Worm (Caenorhabditis elegans) whole organism, young adult: Measurements from ENCODE around the gene F35B3.3.

Experiments used
- B0019.2 ChIP-seq: fragments of 200-800 bp; sonication (Bioruptor generic); conservative IDR thresholded peaks from 2 replicates; pipeline ENCODE4 v1.3.6; 2022; ENCODE audit warnings: missing genetic modification reagents, missing genetic modification characterization, missing compliant biosample characterization
- B0261.1 ChIP-seq: sonication (generic microtip); optimal IDR thresholded peaks from 2 replicates; lab custom pipeline; 2016; ENCODE audit warnings: mild to moderate bottlenecking, missing genetic modification characterization, moderate library complexity, missing compliant biosample characterization
- C06A6.2 ChIP-seq: fragments of 200-800 bp; sonication (Bioruptor generic); conservative IDR thresholded peaks from 2 replicates; pipeline ENCODE4 v1.3.6; 2022; ENCODE audit warnings: missing genetic modification characterization, missing compliant biosample characterization
- C17E4.6 ChIP-seq: fragments of 200-800 bp; sonication (Bioruptor generic); IDR thresholded peaks from 2 replicates; pipeline ENCODE4 v1.3.6; 2022; ENCODE audit warnings: missing genetic modification reagents, missing genetic modification characterization, missing compliant biosample characterization
- F37B4.10 ChIP-seq: fragments of 200-800 bp; sonication (Bioruptor generic); IDR thresholded peaks from 2 replicates; pipeline ENCODE4 v1.3.6; 2022; ENCODE audit warnings: missing genetic modification characterization, missing compliant biosample characterization
- K12H6.12 ChIP-seq: fragments of 200-800 bp; sonication (Bioruptor generic); optimal IDR thresholded peaks from 2 replicates; lab custom pipeline; 2018; ENCODE audit warnings: mild to moderate bottlenecking, missing genetic modification characterization, missing compliant biosample characterization
- T26A5.8 ChIP-seq: sonication (generic microtip); optimal IDR thresholded peaks from 2 replicates; lab custom pipeline; 2016; ENCODE audit warnings: missing genetic modification characterization, missing compliant biosample characterization
- Y53F4B.3 ChIP-seq: fragments of 200-800 bp; sonication (Bioruptor generic); IDR thresholded peaks from 2 replicates; pipeline ENCODE4 v1.3.6; 2022; ENCODE audit warnings: missing genetic modification reagents, missing genetic modification characterization, missing compliant biosample characterization
- ama-1 ChIP-seq, 3 experiments: fragments of 150-350 bp in 1 of 3; sonication (generic microtip) in 2 of 3; optimal IDR thresholded peaks; 2 replicates each; lab custom pipeline; 2014 to 2018; ENCODE audit warnings: missing biosample characterization in 2 of 3, missing genetic modification characterization in 2 of 3, missing genetic modification reagents in 2 of 3
- atf-7 ChIP-seq: sonication (generic microtip); optimal IDR thresholded peaks from 2 replicates; lab custom pipeline; 2017; ENCODE audit warnings: mild to moderate bottlenecking, missing genetic modification characterization, missing compliant biosample characterization
- bed-1 ChIP-seq: fragments of 200-800 bp; sonication (Bioruptor generic); IDR thresholded peaks from 2 replicates; pipeline ENCODE4 v1.3.6; 2022; ENCODE audit warnings: missing genetic modification reagents, missing genetic modification characterization, missing compliant biosample characterization
- cebp-1 ChIP-seq, 2 experiments: fragments of 200-800 bp in 1 of 2; sonication (Bioruptor generic) in 1 of 2; sonication (generic microtip) in 1 of 2; IDR thresholded peaks in 1 of 2; optimal IDR thresholded peaks in 1 of 2; 2 replicates each; pipeline versions ENCODE4 v1.3.6 to Lab custom; 2017 to 2022; ENCODE audit warnings: missing compliant biosample characterization in 2 of 2, missing genetic modification characterization in 2 of 2, mild to moderate bottlenecking in 1 of 2, missing genetic modification reagents in 1 of 2, moderate library complexity in 1 of 2
- ceh-27 ChIP-seq: fragments of 200-800 bp; sonication (Bioruptor generic); optimal IDR thresholded peaks from 2 replicates; lab custom pipeline; 2018; ENCODE audit warnings: mild to moderate bottlenecking, missing genetic modification characterization, moderate library complexity, missing compliant biosample characterization
- ceh-58 ChIP-seq: fragments of 200-800 bp; sonication (Bioruptor generic); IDR thresholded peaks from 2 replicates; pipeline ENCODE4 v1.3.6; 2022; ENCODE audit warnings: missing genetic modification characterization, missing compliant biosample characterization
- ceh-91 ChIP-seq: fragments of 200-800 bp; sonication (Bioruptor generic); IDR thresholded peaks from 2 replicates; pipeline ENCODE4 v1.3.6; 2022; ENCODE audit warnings: missing genetic modification reagents, missing genetic modification characterization, missing compliant biosample characterization
- chd-7 ChIP-seq: sonication (generic microtip); optimal IDR thresholded peaks from 2 replicates; lab custom pipeline; 2016; ENCODE audit warnings: mild to moderate bottlenecking, missing genetic modification characterization, moderate library complexity, missing compliant biosample characterization
- dox-1 ChIP-seq: fragments of 200-800 bp; sonication (Bioruptor generic); IDR thresholded peaks from 2 replicates; pipeline ENCODE4 v1.3.6; 2022; ENCODE audit warnings: missing genetic modification reagents, missing genetic modification characterization, missing compliant biosample characterization
- dpl-1 ChIP-seq: fragments of 150-350 bp; optimal IDR thresholded peaks from 2 replicates; lab custom pipeline; 2014; ENCODE audit warnings: missing biosample characterization, missing genetic modification reagents, missing genetic modification characterization
- efl-1 ChIP-seq: fragments of 150-350 bp; optimal IDR thresholded peaks from 2 replicates; lab custom pipeline; 2014; ENCODE audit warnings: missing biosample characterization, missing genetic modification reagents, missing genetic modification characterization
- egl-44 ChIP-seq: fragments of 200-800 bp; sonication (Bioruptor generic); IDR thresholded peaks from 2 replicates; pipeline ENCODE4 v1.3.6; 2022; ENCODE audit warnings: missing genetic modification reagents, missing genetic modification characterization, missing compliant biosample characterization
- egrh-3 ChIP-seq: fragments of 200-800 bp; sonication (Bioruptor generic); IDR thresholded peaks from 2 replicates; pipeline ENCODE4 v1.3.6; 2022; ENCODE audit warnings: missing genetic modification reagents, missing genetic modification characterization, missing compliant biosample characterization
- ets-4 ChIP-seq: fragments of 200-800 bp; sonication (Bioruptor generic); optimal IDR thresholded peaks from 2 replicates; lab custom pipeline; 2018; ENCODE audit warnings: mild to moderate bottlenecking, missing genetic modification characterization, missing compliant biosample characterization
- fkh-3 ChIP-seq: sonication (generic microtip); optimal IDR thresholded peaks from 2 replicates; lab custom pipeline; 2016; ENCODE audit warnings: mild to moderate bottlenecking, missing genetic modification characterization, missing compliant biosample characterization
- hmg-20 ChIP-seq: fragments of 200-800 bp; sonication (Bioruptor generic); IDR thresholded peaks from 2 replicates; pipeline ENCODE4 v1.3.6; 2022; ENCODE audit warnings: missing genetic modification reagents, missing genetic modification characterization, missing compliant biosample characterization
- hsf-1 ChIP-seq: fragments of 200-800 bp; sonication (Bioruptor generic); IDR thresholded peaks from 2 replicates; pipeline ENCODE4 v1.3.6; 2022; ENCODE audit warnings: missing genetic modification reagents, missing genetic modification characterization, missing compliant biosample characterization
- let-607 ChIP-seq, 2 experiments: fragments of 200-800 bp in 1 of 2; sonication (Bioruptor generic) in 1 of 2; sonication (generic microtip) in 1 of 2; optimal IDR thresholded peaks; 2 replicates each; lab custom pipeline; 2016 to 2018; ENCODE audit warnings: mild to moderate bottlenecking in 2 of 2, missing compliant biosample characterization in 2 of 2, missing genetic modification characterization in 2 of 2, moderate library complexity in 2 of 2, missing genotype in 1 of 2
- lin-35 ChIP-seq, 3 experiments: fragments of 150-350 bp in 2 of 3; sonication (generic microtip) in 1 of 3; optimal IDR thresholded peaks; 2 replicates each; lab custom pipeline; 2014 to 2018; ENCODE audit warnings: missing biosample characterization in 3 of 3, missing genetic modification characterization in 3 of 3, missing genetic modification reagents in 3 of 3
- lin-54 ChIP-seq: fragments of 200-800 bp; sonication (Bioruptor generic); optimal IDR thresholded peaks from 2 replicates; lab custom pipeline; 2018; ENCODE audit warnings: mild to moderate bottlenecking, missing genetic modification characterization, missing compliant biosample characterization
- lsy-27 ChIP-seq: sonication (generic microtip); optimal IDR thresholded peaks from 2 replicates; lab custom pipeline; 2017; ENCODE audit warnings: missing genetic modification characterization, mild to moderate bottlenecking, missing compliant biosample characterization, antibody characterized with exemption, missing genotype, borderline replicate concordance; ENCODE audit not compliant: insufficient read depth
- madf-8 ChIP-seq: fragments of 200-800 bp; sonication (Bioruptor generic); conservative IDR thresholded peaks from 2 replicates; pipeline ENCODE4 v1.3.6; 2022; ENCODE audit warnings: missing genetic modification reagents, missing genetic modification characterization, missing compliant biosample characterization
- mcd-1 ChIP-seq: fragments of 200-800 bp; sonication (Bioruptor generic); IDR thresholded peaks from 2 replicates; pipeline ENCODE4 v1.3.6; 2022; ENCODE audit warnings: missing genetic modification reagents, missing genetic modification characterization, missing compliant biosample characterization
- mel-28 ChIP-seq: sonication (generic microtip); optimal IDR thresholded peaks from 2 replicates; lab custom pipeline; 2016; ENCODE audit warnings: borderline replicate concordance, mild to moderate bottlenecking, missing genetic modification characterization, missing compliant biosample characterization
- nhr-80 ChIP-seq: sonication (generic microtip); optimal IDR thresholded peaks from 2 replicates; lab custom pipeline; 2016; ENCODE audit warnings: missing genetic modification characterization, missing compliant biosample characterization
- nhr-90 ChIP-seq: sonication (generic microtip); optimal IDR thresholded peaks from 2 replicates; lab custom pipeline; 2016; ENCODE audit warnings: missing genotype, mild to moderate bottlenecking, missing genetic modification characterization, missing compliant biosample characterization
- pbrm-1 ChIP-seq: fragments of 200-800 bp; sonication (Bioruptor generic); IDR thresholded peaks from 2 replicates; pipeline ENCODE4 v1.3.6; 2022; ENCODE audit warnings: missing genetic modification reagents, missing genetic modification characterization, missing compliant biosample characterization
- rpc-1 ChIP-seq, 2 experiments: fragments of 150-350 bp in 1 of 2; sonication (generic microtip) in 1 of 2; optimal IDR thresholded peaks; 2 replicates each; lab custom pipeline; 2014 to 2018; ENCODE audit warnings: missing biosample characterization in 1 of 2, missing genetic modification characterization in 1 of 2, missing genetic modification reagents in 1 of 2, missing genotype in 1 of 2
- sea-2 ChIP-seq: fragments of 200-800 bp; sonication (Bioruptor generic); IDR thresholded peaks from 2 replicates; pipeline ENCODE4 v1.3.6; 2022; ENCODE audit warnings: missing genetic modification characterization, missing compliant biosample characterization
- snpc-4 ChIP-seq, 5 experiments: fragments of 150-350 bp in 1 of 5; sonication (generic microtip) in 4 of 5; optimal IDR thresholded peaks; 2 replicates each; lab custom pipeline; 2014 to 2018; ENCODE audit warnings: missing genetic modification characterization in 5 of 5, missing biosample characterization in 3 of 5, antibody characterized with exemption in 2 of 5, mild to moderate bottlenecking in 2 of 5, missing compliant biosample characterization in 2 of 5, missing genotype in 2 of 5, moderate library complexity in 2 of 5, missing genetic modification reagents in 1 of 5
- somi-1 ChIP-seq: fragments of 200-800 bp; sonication (Bioruptor generic); optimal IDR thresholded peaks from 2 replicates; lab custom pipeline; 2018; ENCODE audit warnings: mild to moderate bottlenecking, missing genetic modification characterization, missing compliant biosample characterization
- tbp1 ChIP-seq: fragments of 200-800 bp; sonication (Bioruptor generic); optimal IDR thresholded peaks from 2 replicates; lab custom pipeline; 2018; ENCODE audit warnings: mild to moderate bottlenecking, missing genetic modification characterization, missing compliant biosample characterization
- zfh-2 ChIP-seq: fragments of 200-800 bp; sonication (Bioruptor generic); conservative IDR thresholded peaks from 2 replicates; pipeline ENCODE4 v1.3.6; 2022; ENCODE audit warnings: missing genetic modification reagents, missing genetic modification characterization, missing compliant biosample characterization
- ztf-22 ChIP-seq: fragments of 200-800 bp; sonication (Bioruptor generic); optimal IDR thresholded peaks from 2 replicates; lab custom pipeline; 2018; ENCODE audit warnings: mild to moderate bottlenecking, missing genetic modification characterization, moderate library complexity, missing compliant biosample characterization
- ztf-6 ChIP-seq: fragments of 200-800 bp; sonication (Bioruptor generic); IDR thresholded peaks from 2 replicates; pipeline ENCODE4 v1.3.6; 2022; ENCODE audit warnings: missing genetic modification reagents, missing genetic modification characterization, missing compliant biosample characterization

The F35B3.3 gene

ce11 chrX:17055836-17056783 is 42.8 kb downstream of the F35B3.3 start:
- no peak for TF ChIP-seq C17E4.6 (GFP tag; lab: Robert Waterston, UW)
- TF ChIP-seq snpc-4 (GFP tag; optimal IDR thresholded peaks at IDR 0.05; lab: Kevin White, UChicago), result no peak
- TF ChIP-seq snpc-4 (tag; optimal IDR thresholded peaks at IDR 0.05; lab: Kevin White, UChicago), result peak; percentile 25 to 81 (median 64)
- TF ChIP-seq hsf-1 (GFP tag; lab: Robert Waterston, UW), result no peak
- no peak for TF ChIP-seq dpl-1 (GFP tag; lab: Kevin White, UChicago)
- TF ChIP-seq let-607 (tag; optimal IDR thresholded peaks at IDR 0.05; lab: Kevin White, UChicago), result no peak
- peak; percentile 33 for TF ChIP-seq nhr-80
- no peak for TF ChIP-seq rpc-1 (optimal IDR thresholded peaks at IDR 0.05; lab: Kevin White, UChicago)
- TF ChIP-seq rpc-1 (tag; optimal IDR thresholded peaks at IDR 0.05; lab: Kevin White, UChicago), result no peak
- no peak for TF ChIP-seq ets-4
- no peak for TF ChIP-seq B0261.1 (tag; lab: Kevin White, UChicago)
- TF ChIP-seq sea-2 (GFP tag; lab: Robert Waterston, UW), result no peak
- no peak for TF ChIP-seq ama-1 (optimal IDR thresholded peaks at IDR 0.05; lab: Kevin White, UChicago)
- TF ChIP-seq ama-1 (GFP tag; optimal IDR thresholded peaks at IDR 0.05; lab: Kevin White, UChicago), result peak in 1 of 2 experiments; percentile 12
- TF ChIP-seq efl-1 (GFP tag; lab: Kevin White, UChicago), result no peak
- peak; percentile 15 for TF ChIP-seq atf-7 (tag; lab: Kevin White, UChicago)
- no peak for TF ChIP-seq ceh-58
- TF ChIP-seq T26A5.8 (tag; lab: Kevin White, UChicago), result no peak
- TF ChIP-seq B0019.2 (GFP tag; lab: Robert Waterston, UW), result no peak
- no peak for TF ChIP-seq lsy-27 (tag; lab: Kevin White, UChicago)
- TF ChIP-seq cebp-1 (GFP tag; IDR thresholded peaks at IDR 0.05; lab: Robert Waterston, UW), result no peak
- peak; percentile 5 for TF ChIP-seq cebp-1 (tag; optimal IDR thresholded peaks at IDR 0.05; lab: Kevin White, UChicago)
- TF ChIP-seq pbrm-1 (GFP tag; lab: Robert Waterston, UW), result no peak
- TF ChIP-seq lin-35 (GFP tag; optimal IDR thresholded peaks at IDR 0.05; lab: Kevin White, UChicago), result peak in 1 of 3 experiments; percentile 12
- TF ChIP-seq K12H6.12 (tag; lab: Kevin White, UChicago), result no peak
- TF ChIP-seq fkh-3, result no peak
- TF ChIP-seq lin-54 (GFP tag; lab: Kevin White, UChicago), result no peak
- no peak for TF ChIP-seq Y53F4B.3 (GFP tag; lab: Robert Waterston, UW)
- TF ChIP-seq ceh-91 (GFP tag; lab: Robert Waterston, UW), result no peak
- no peak for TF ChIP-seq ztf-6 (GFP tag; lab: Robert Waterston, UW)

DNA sequence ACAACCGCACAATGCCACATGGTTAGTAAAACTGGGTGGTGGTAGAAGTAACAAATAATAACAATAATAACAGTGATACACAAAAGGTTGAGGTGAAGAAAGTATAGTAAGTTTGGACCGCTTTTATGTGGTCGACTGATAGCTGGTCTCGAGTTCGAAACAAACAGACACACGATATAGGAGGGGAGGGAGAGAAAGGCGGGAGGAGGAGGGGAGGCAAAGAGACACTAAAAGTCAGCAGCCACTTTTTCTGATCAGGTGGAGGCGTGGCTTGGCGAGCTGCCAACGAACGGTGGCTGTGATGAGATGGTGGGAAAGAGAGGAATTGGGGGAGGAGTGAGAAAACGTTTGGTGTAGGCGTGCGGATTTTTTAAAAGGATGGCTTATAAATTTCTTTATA is 45.1 kb downstream of the F35B3.3 start:
- TF ChIP-seq dox-1 (GFP tag; lab: Robert Waterston, UW) (no peak), somi-1 (GFP tag; lab: Kevin White, UChicago) (peak; percentile 2), egl-44 (no peak), zfh-2 (GFP tag; lab: Robert Waterston, UW) (peak; percentile 87), hmg-20 (GFP tag; lab: Robert Waterston, UW) (no peak), ceh-27 (GFP tag; lab: Kevin White, UChicago) (peak; percentile 10), mel-28 (tag; lab: Kevin White, UChicago) (no peak), ztf-22 (GFP tag; lab: Kevin White, UChicago) (no peak), C06A6.2 (GFP tag; lab: Robert Waterston, UW) (no peak), chd-7 (tag; lab: Kevin White, UChicago) (peak; percentile 45), nhr-90 (no peak), F37B4.10 (GFP tag; lab: Robert Waterston, UW) (no peak), nhr-80 (no peak), ama-1 (optimal IDR thresholded peaks at IDR 0.05; lab: Kevin White, UChicago) (peak; percentile 40), ama-1 (GFP tag; optimal IDR thresholded peaks at IDR 0.05; lab: Kevin White, UChicago) (no peak), madf-8 (GFP tag; lab: Robert Waterston, UW) (no peak), egrh-3 (GFP tag; lab: Robert Waterston, UW) (peak; percentile 73), cebp-1 (GFP tag; IDR thresholded peaks at IDR 0.05; lab: Robert Waterston, UW) (no peak), cebp-1 (tag; optimal IDR thresholded peaks at IDR 0.05; lab: Kevin White, UChicago) (peak; percentile 34), bed-1 (no peak), tbp1 (no peak), mcd-1 (GFP tag; lab: Robert Waterston, UW) (no peak), pbrm-1 (GFP tag; lab: Robert Waterston, UW) (0 out of 2 replicates have a peak, but pooled peaks have one; percentile 10)
